Worm (Caenorhabditis elegans) whole organism, L3 larva: ENCODE measurements around the gene moa-2.

Experiments used
- ZK546.5 ChIP-seq: sonication (generic microtip); optimal IDR thresholded peaks from 2 replicates; lab custom pipeline; 2017; ENCODE audit warnings: missing biosample characterization, missing genetic modification characterization
- aly-2 ChIP-seq: fragments of 150-350 bp; optimal IDR thresholded peaks from 2 replicates; lab custom pipeline; 2014; ENCODE audit warnings: missing biosample characterization, missing genetic modification characterization
- ama-1 ChIP-seq: fragments of 150-350 bp; optimal IDR thresholded peaks from 2 replicates; lab custom pipeline; 2018
- ceh-28 ChIP-seq: fragments of 150-350 bp; optimal IDR thresholded peaks from 2 replicates; lab custom pipeline; 2014; ENCODE audit warnings: missing biosample characterization, missing genetic modification reagents, missing genetic modification characterization
- ceh-9 ChIP-seq: sonication (generic microtip); optimal IDR thresholded peaks from 2 replicates; lab custom pipeline; 2018; ENCODE audit warnings: missing biosample characterization, missing genetic modification characterization
- egl-27 ChIP-seq: sonication (generic microtip); optimal IDR thresholded peaks from 4 replicates; lab custom pipeline; 2017; ENCODE audit warnings: missing biosample characterization, missing genetic modification reagents, missing genetic modification characterization
- elt-1 ChIP-seq: fragments of 150-350 bp; optimal IDR thresholded peaks from 2 replicates; lab custom pipeline; 2014; ENCODE audit warnings: missing biosample characterization, missing genetic modification characterization
- elt-3 ChIP-seq, 3 experiments: fragments of 150-350 bp in 1 of 3; sonication (generic microtip) in 2 of 3; optimal IDR thresholded peaks; 2 replicates in 2 of 3; 4 replicates in 1 of 3; lab custom pipeline; 2014 to 2017; ENCODE audit warnings: missing biosample characterization in 3 of 3, missing genetic modification characterization in 3 of 3
- eor-1 ChIP-seq, 2 experiments: fragments of 150-350 bp; optimal IDR thresholded peaks; 2 replicates each; lab custom pipeline; 2014 to 2018; ENCODE audit warnings: missing biosample characterization in 2 of 2, missing genetic modification characterization in 2 of 2
- fkh-10 ChIP-seq: sonication (generic microtip); optimal IDR thresholded peaks from 2 replicates; lab custom pipeline; 2017; ENCODE audit warnings: missing biosample characterization, missing genetic modification reagents, missing genetic modification characterization
- fkh-2 ChIP-seq: fragments of 150-350 bp; optimal IDR thresholded peaks from 2 replicates; lab custom pipeline; 2014; ENCODE audit warnings: missing biosample characterization, missing genetic modification reagents, missing genetic modification characterization
- fos-1 ChIP-seq: fragments of 150-350 bp; optimal IDR thresholded peaks from 2 replicates; lab custom pipeline; 2014; ENCODE audit warnings: missing biosample characterization, missing genetic modification characterization
- hmg-11 ChIP-seq: sonication (generic microtip); optimal IDR thresholded peaks from 2 replicates; lab custom pipeline; 2016; ENCODE audit warnings: missing genetic modification characterization, missing compliant biosample characterization
- jun-1 ChIP-seq: fragments of 150-350 bp; optimal IDR thresholded peaks from 2 replicates; lab custom pipeline; 2014; ENCODE audit warnings: missing biosample characterization, missing genetic modification reagents, missing genetic modification characterization
- lsy-12 ChIP-seq: sonication (generic microtip); optimal IDR thresholded peaks from 2 replicates; lab custom pipeline; 2016; ENCODE audit warnings: mild to moderate bottlenecking, missing genetic modification characterization, missing compliant biosample characterization
- mml-1 ChIP-seq: fragments of 150-350 bp; sonication (generic microtip); optimal IDR thresholded peaks from 3 replicates; lab custom pipeline; 2014; ENCODE audit warnings: missing biosample characterization, missing genetic modification characterization
- nfya-1 ChIP-seq: sonication (generic microtip); optimal IDR thresholded peaks from 2 replicates; lab custom pipeline; 2017; ENCODE audit warnings: missing genetic modification characterization, mild to moderate bottlenecking, missing compliant biosample characterization, antibody characterized with exemption, moderate library complexity; ENCODE audit not compliant: insufficient read depth
- nhr-11 ChIP-seq: fragments of 150-350 bp; optimal IDR thresholded peaks from 2 replicates; lab custom pipeline; 2014; ENCODE audit warnings: missing biosample characterization, missing genetic modification characterization
- nhr-12 ChIP-seq: fragments of 150-350 bp; optimal IDR thresholded peaks from 2 replicates; lab custom pipeline; 2014; ENCODE audit warnings: missing biosample characterization, missing genetic modification characterization
- nhr-23 ChIP-seq: fragments of 150-350 bp; optimal IDR thresholded peaks from 2 replicates; lab custom pipeline; 2014; ENCODE audit warnings: missing biosample characterization, missing genetic modification reagents, missing genetic modification characterization
- nhr-25 ChIP-seq: sonication (generic microtip); optimal IDR thresholded peaks from 2 replicates; lab custom pipeline; 2017; ENCODE audit warnings: missing biosample characterization, missing genetic modification characterization
- nhr-28 ChIP-seq: fragments of 150-350 bp; optimal IDR thresholded peaks from 2 replicates; lab custom pipeline; 2014; ENCODE audit warnings: missing biosample characterization, missing genetic modification characterization
- nhr-43 ChIP-seq: sonication (generic microtip); optimal IDR thresholded peaks from 2 replicates; lab custom pipeline; 2016; ENCODE audit warnings: mild to moderate bottlenecking, missing genetic modification characterization, missing compliant biosample characterization; ENCODE audit not compliant: poor library complexity, severe bottlenecking
- nhr-67 ChIP-seq: fragments of 150-350 bp; optimal IDR thresholded peaks from 2 replicates; lab custom pipeline; 2014; ENCODE audit warnings: missing biosample characterization, missing genetic modification characterization
- nhr-76 ChIP-seq: fragments of 150-350 bp; sonication (generic microtip); optimal IDR thresholded peaks from 5 replicates; lab custom pipeline; 2014; ENCODE audit warnings: missing biosample characterization, missing genetic modification characterization
- nhr-77 ChIP-seq: fragments of 150-350 bp; optimal IDR thresholded peaks from 2 replicates; lab custom pipeline; 2014; ENCODE audit warnings: missing biosample characterization, missing genetic modification characterization
- pqm-1 ChIP-seq: fragments of 150-350 bp; optimal IDR thresholded peaks from 2 replicates; lab custom pipeline; 2017; ENCODE audit warnings: missing biosample characterization, missing genetic modification characterization, inconsistent platforms
- sea-2 ChIP-seq: fragments of 150-350 bp; sonication (generic microtip); optimal IDR thresholded peaks from 4 replicates; lab custom pipeline; 2014; ENCODE audit warnings: missing biosample characterization, missing genetic modification reagents, missing genetic modification characterization
- skn-1 ChIP-seq: fragments of 150-350 bp; optimal IDR thresholded peaks from 2 replicates; lab custom pipeline; 2014; ENCODE audit warnings: missing biosample characterization, missing genetic modification characterization
- tbx-2 ChIP-seq: sonication (generic microtip); optimal IDR thresholded peaks from 2 replicates; lab custom pipeline; 2016; ENCODE audit warnings: mild to moderate bottlenecking, missing genetic modification characterization, missing compliant biosample characterization
- unc-39 ChIP-seq: sonication (generic microtip); optimal IDR thresholded peaks from 4 replicates; lab custom pipeline; 2017; ENCODE audit warnings: missing biosample characterization, missing genetic modification characterization
- ztf-11 ChIP-seq: fragments of 150-350 bp; optimal IDR thresholded peaks from 2 replicates; lab custom pipeline; 2014; ENCODE audit warnings: missing biosample characterization, missing genetic modification characterization

The moa-2 gene

DNA sequence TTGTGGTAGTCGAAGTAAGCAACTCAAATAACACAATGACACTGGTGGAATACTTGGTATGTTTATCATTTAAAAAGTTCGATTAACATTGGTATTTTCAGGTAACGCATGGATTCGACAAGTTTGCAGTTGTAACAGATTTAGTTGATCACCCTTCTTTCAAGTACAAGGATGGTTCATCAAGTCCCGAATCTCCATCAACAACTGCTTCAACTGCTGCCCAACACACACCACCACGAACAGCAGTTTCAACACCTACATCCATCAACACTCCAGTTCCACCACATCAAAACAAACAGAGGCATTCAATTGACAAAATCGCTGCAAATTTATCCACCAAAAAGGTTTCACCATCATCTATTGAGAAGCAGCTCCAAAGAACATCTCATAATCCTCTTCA, 16.3 kb downstream of the moa-2 start:
- TF ChIP-seq fkh-10 (no peak), ceh-28 (tag; lab: Kevin White, UChicago) (no peak), jun-1 (tag; lab: Kevin White, UChicago) (no peak)

DNA sequence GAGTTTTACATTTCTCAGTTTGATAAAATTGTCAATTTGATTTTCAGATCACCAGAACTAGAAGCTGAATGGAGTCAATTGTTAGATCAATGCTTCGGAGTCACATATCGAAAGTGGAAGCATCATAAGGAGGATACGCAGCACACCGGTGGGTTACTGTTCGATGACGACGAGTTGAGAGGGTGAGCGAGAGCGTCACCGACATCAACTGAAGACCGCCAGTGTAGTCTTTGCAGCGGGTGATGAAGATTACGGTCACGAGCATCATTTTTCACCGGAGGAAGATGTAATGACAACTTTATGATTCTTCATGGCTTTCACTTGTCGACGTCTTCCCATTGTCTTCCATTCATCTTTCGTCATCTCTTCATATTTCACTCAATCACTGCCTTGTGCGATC, 16.9 kb downstream of the moa-2 start, which contains the start of gene lin-26:
lin-26 (plus strand) TSS at position 301 of the 400 bp plus-strand sequence.
- TF ChIP-seq nhr-12 (tag; lab: Kevin White, UChicago) (no peak), tbx-2 (tag; lab: Kevin White, UChicago) (no peak), nhr-43 (tag; lab: Kevin White, UChicago) (no peak), elt-3 (tag; optimal IDR thresholded peaks at IDR 0.05; lab: Kevin White, UChicago) (no peak), lsy-12 (tag; lab: Kevin White, UChicago) (no peak), egl-27 (tag; lab: Kevin White, UChicago) (no peak), ama-1 (no peak), nhr-76 (tag; lab: Kevin White, UChicago) (no peak), unc-39 (no peak), nhr-67 (tag; lab: Kevin White, UChicago) (no peak), jun-1 (tag; lab: Kevin White, UChicago) (no peak), nhr-25 (tag; lab: Kevin White, UChicago) (no peak), eor-1 (tag; optimal IDR thresholded peaks at IDR 0.05; lab: Kevin White, UChicago) (no peak), elt-1 (tag; lab: Kevin White, UChicago) (no peak), mml-1 (tag; lab: Kevin White, UChicago) (no peak), ZK546.5 (tag; lab: Kevin White, UChicago) (no peak), hmg-11 (tag; lab: Kevin White, UChicago) (no peak), ztf-11 (no peak), fkh-2 (tag; lab: Kevin White, UChicago) (no peak)

DNA sequence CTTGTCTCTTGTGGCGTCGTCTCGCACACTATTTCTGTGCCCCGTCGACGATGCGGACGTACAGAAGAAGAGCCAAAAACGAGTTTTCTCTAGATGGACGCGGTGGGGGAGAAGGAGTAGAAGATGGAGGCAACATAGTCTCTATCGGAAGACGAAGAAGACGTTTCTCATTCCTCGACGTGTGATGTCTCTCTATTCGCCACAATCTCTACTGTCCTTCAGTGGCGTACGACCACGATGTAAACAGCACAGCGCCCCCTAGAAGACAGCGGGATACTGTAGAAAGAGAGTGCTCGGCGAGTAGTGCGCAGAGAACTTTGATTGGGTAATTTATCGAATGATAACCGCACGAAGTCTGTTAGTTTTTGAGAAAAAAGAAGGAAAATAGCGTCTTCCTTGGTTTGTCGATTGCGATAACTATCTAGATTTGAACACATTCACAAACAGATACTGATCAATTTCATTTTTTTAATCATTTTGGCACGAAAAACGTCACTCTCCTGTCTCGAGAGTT, 19.3 kb downstream of the moa-2 start:
- TF ChIP-seq nhr-25 (tag; lab: Kevin White, UChicago) (peak; percentile 81), nhr-77 (tag; lab: Kevin White, UChicago) (no peak), nfya-1 (tag; lab: Kevin White, UChicago) (peak; percentile 4)
- TF ChIP-seq, all 47 proteins: peak for 2

DNA sequence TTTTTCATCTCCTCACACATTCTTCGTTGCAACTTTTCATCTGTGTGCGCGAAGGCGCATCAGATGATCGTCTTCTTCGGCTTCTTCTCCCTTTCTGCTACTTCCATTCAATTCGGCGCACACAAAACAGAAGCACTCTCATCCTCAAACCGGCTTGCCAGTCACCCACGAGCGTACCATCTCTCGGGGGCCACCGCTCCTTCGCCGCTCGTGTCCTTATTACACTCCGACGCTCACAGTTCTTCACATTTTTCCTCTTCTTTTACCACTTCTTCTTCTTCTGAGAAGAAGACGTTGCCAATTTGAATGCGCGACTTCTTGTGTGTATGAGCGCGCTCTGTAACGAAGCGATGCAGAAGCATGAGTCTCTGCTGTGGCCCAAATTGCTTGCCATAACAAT, 20.3 kb downstream of the moa-2 start:
- TF ChIP-seq sea-2 (GFP tag; lab: Kevin White, UChicago), result no peak
- no peak for TF ChIP-seq hmg-11 (tag; lab: Kevin White, UChicago)
- TF ChIP-seq nhr-25 (tag; lab: Kevin White, UChicago), result peak; percentile 60
- TF ChIP-seq pqm-1, result no peak

DNA sequence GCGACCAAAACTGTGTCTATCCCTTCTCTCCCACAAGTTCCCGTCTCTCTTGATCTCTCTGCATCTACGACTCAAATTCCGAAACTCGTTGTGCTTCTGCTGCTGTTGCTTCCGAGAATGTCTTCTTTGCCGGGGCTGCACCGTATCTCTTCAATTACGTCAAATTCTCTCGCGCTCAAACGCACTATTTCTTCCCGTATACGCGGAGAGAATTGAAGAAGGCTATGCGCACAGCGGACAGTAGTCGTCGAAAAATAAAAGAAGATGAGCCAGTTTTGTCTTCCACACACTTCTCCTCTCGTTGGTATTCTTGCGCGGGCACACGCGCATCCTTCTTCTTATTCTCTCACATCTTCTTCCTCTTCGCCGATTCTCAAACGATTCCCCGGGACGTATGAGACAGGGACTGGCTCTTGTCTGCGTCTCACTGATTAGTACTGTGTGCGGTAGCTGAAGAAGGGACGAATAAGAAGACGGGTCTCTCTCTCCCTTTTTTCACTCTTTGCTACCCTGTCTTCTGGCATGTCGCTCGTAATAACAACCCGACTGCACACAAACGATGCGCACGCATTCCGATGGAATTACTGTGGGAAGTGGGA, 22.4 kb downstream of the moa-2 start:
- TF ChIP-seq nhr-43 (tag; lab: Kevin White, UChicago), result peak; percentile 47
- TF ChIP-seq nhr-23 (tag; lab: Kevin White, UChicago), result peak; percentile 38
- TF ChIP-seq aly-2 (tag; lab: Kevin White, UChicago), result no peak
- no peak for TF ChIP-seq fkh-10
- TF ChIP-seq unc-39, result no peak

DNA sequence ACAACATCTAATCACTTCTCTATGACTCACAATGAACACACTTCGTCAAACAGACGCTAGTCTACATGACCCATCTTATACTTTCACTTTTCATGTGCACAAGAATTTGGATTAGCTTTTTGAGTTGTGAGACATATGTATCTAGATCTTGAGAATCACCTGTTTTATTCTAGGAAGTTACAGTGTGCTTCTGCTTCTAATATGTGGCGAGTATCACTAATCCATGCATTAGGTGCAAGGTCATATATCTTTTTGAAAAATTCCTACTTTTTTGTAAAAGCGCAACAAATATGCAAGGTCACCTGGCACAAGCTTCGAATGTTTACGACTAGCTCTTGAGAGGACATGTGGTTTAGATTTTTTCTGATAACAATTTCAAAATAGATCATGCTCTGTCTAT, 23.1 kb downstream of the moa-2 start:
- TF ChIP-seq elt-1 (tag; lab: Kevin White, UChicago), result no peak
- TF ChIP-seq nhr-43 (tag; lab: Kevin White, UChicago), result no peak
- TF ChIP-seq ztf-11, result no peak
- TF ChIP-seq unc-39, result no peak
- TF ChIP-seq ceh-9 (tag; lab: Kevin White, UChicago), result no peak
- no peak for TF ChIP-seq nhr-67 (tag; lab: Kevin White, UChicago)
- no peak for TF ChIP-seq hmg-11 (tag; lab: Kevin White, UChicago)
- TF ChIP-seq nhr-77 (tag; lab: Kevin White, UChicago), result no peak
- no peak for TF ChIP-seq nhr-11 (tag; lab: Kevin White, UChicago)
- TF ChIP-seq fos-1 (tag; lab: Kevin White, UChicago), result no peak
- no peak for TF ChIP-seq jun-1 (tag; lab: Kevin White, UChicago)
- TF ChIP-seq skn-1 (tag; lab: Kevin White, UChicago), result no peak
- no peak for TF ChIP-seq nhr-28
- TF ChIP-seq, all 47 proteins: peak for 0
